Worm (Caenorhabditis elegans) whole organism, L1 larva: ENCODE results near the gene tra-3.

Experiments used
- C04F5.9 ChIP-seq: sonication (generic microtip); optimal IDR thresholded peaks from 2 replicates; lab custom pipeline; 2016; ENCODE audit warnings: missing genetic modification characterization, missing compliant biosample characterization
- C34B4.2 ChIP-seq: sonication (generic microtip); optimal IDR thresholded peaks from 2 replicates; lab custom pipeline; 2017; ENCODE audit warnings: mild to moderate bottlenecking, missing genetic modification characterization, missing compliant biosample characterization
- Y116A8C.19 ChIP-seq: sonication (generic microtip); optimal IDR thresholded peaks from 2 replicates; lab custom pipeline; 2016; ENCODE audit warnings: missing compliant biosample characterization, missing genetic modification characterization, borderline replicate concordance
- aha-1 ChIP-seq: fragments of 150-350 bp; optimal IDR thresholded peaks from 2 replicates; lab custom pipeline; 2014; ENCODE audit warnings: missing biosample characterization, missing genetic modification characterization
- alr-1 ChIP-seq: fragments of 200-800 bp; sonication (Bioruptor generic); optimal IDR thresholded peaks from 2 replicates; lab custom pipeline; 2018; ENCODE audit warnings: borderline replicate concordance, mild to moderate bottlenecking, missing genetic modification characterization, missing compliant biosample characterization
- ama-1 ChIP-seq: fragments of 150-350 bp; optimal IDR thresholded peaks from 2 replicates; lab custom pipeline; 2014
- blmp-1 ChIP-seq: fragments of 150-350 bp; optimal IDR thresholded peaks from 2 replicates; lab custom pipeline; 2014; ENCODE audit warnings: missing biosample characterization, missing genetic modification characterization
- ceh-82 ChIP-seq, 3 experiments: fragments of 150-350 bp in 1 of 3; sonication (generic microtip) in 2 of 3; optimal IDR thresholded peaks; 2 replicates each; lab custom pipeline; 2014 to 2017; ENCODE audit warnings: missing biosample characterization in 3 of 3, missing genetic modification characterization in 3 of 3
- ceh-88 ChIP-seq: fragments of 200-800 bp; sonication (Bioruptor generic); IDR thresholded peaks from 2 replicates; pipeline ENCODE4 v1.3.6; 2022; ENCODE audit warnings: missing genetic modification characterization, missing compliant biosample characterization
- ceh-90 ChIP-seq: sonication (generic microtip); optimal IDR thresholded peaks from 2 replicates; lab custom pipeline; 2016; ENCODE audit warnings: missing genetic modification characterization, missing compliant biosample characterization
- dpl-1 ChIP-seq, 3 experiments: fragments of 150-350 bp in 2 of 3; sonication (generic microtip) in 1 of 3; optimal IDR thresholded peaks; 2 replicates each; lab custom pipeline; 2014 to 2017; ENCODE audit warnings: missing biosample characterization in 3 of 3, missing genetic modification characterization in 3 of 3, missing genetic modification reagents in 3 of 3
- dsc-1 ChIP-seq: sonication (generic microtip); optimal IDR thresholded peaks from 2 replicates; lab custom pipeline; 2016; ENCODE audit warnings: mild to moderate bottlenecking, missing genetic modification characterization, missing compliant biosample characterization
- efl-1 ChIP-seq, 4 experiments: fragments of 150-350 bp; optimal IDR thresholded peaks in 3 of 4; peaks in 1 of 4; 1 replicate in 1 of 4; 2 replicates in 3 of 4; lab custom pipeline; 2014; ENCODE audit warnings: missing biosample characterization in 2 of 4, missing genetic modification characterization in 2 of 4, missing genetic modification reagents in 2 of 4
- efl-3 ChIP-seq: fragments of 200-800 bp; sonication (Bioruptor generic); optimal IDR thresholded peaks from 2 replicates; lab custom pipeline; 2018; ENCODE audit warnings: mild to moderate bottlenecking, missing genetic modification characterization, missing compliant biosample characterization
- egl-13 ChIP-seq: sonication (generic microtip); optimal IDR thresholded peaks from 2 replicates; lab custom pipeline; 2016; ENCODE audit warnings: missing genotype, missing genetic modification reagents, missing genetic modification characterization, missing compliant biosample characterization
- egl-27 ChIP-seq, 2 experiments: fragments of 150-350 bp in 1 of 2; sonication (generic microtip); optimal IDR thresholded peaks; 3 replicates each; lab custom pipeline; 2017 to 2018; ENCODE audit warnings: missing biosample characterization in 2 of 2, missing genetic modification characterization in 2 of 2, missing genetic modification reagents in 2 of 2
- fkh-10 ChIP-seq: sonication (generic microtip); optimal IDR thresholded peaks from 2 replicates; lab custom pipeline; 2017; ENCODE audit warnings: missing biosample characterization, missing genetic modification reagents, missing genetic modification characterization
- fkh-4 ChIP-seq: sonication (generic microtip); optimal IDR thresholded peaks from 2 replicates; lab custom pipeline; 2016; ENCODE audit warnings: missing compliant biosample characterization, missing genetic modification characterization, borderline replicate concordance
- fkh-8 ChIP-seq: sonication (generic microtip); optimal IDR thresholded peaks from 2 replicates; lab custom pipeline; 2016; ENCODE audit warnings: mild to moderate bottlenecking, missing genetic modification characterization, missing compliant biosample characterization
- grh-1 ChIP-seq: fragments of 200-800 bp; sonication (Bioruptor generic); IDR thresholded peaks from 2 replicates; pipeline ENCODE4 v1.3.6; 2022; ENCODE audit warnings: missing genetic modification reagents, missing genetic modification characterization, missing compliant biosample characterization
- hlh-4 ChIP-seq: sonication (generic microtip); optimal IDR thresholded peaks from 2 replicates; lab custom pipeline; 2016; ENCODE audit warnings: mild to moderate bottlenecking, missing genetic modification characterization, missing compliant biosample characterization
- isw-1 ChIP-seq: fragments of 200-800 bp; sonication (Bioruptor generic); IDR thresholded peaks from 2 replicates; pipeline ENCODE4 v1.3.6; 2022; ENCODE audit warnings: missing genetic modification characterization, missing compliant biosample characterization
- jun-1 ChIP-seq: fragments of 150-350 bp; optimal IDR thresholded peaks from 2 replicates; lab custom pipeline; 2014; ENCODE audit warnings: missing biosample characterization, missing genetic modification reagents, missing genetic modification characterization
- lin-35 ChIP-seq, 2 experiments: fragments of 150-350 bp; optimal IDR thresholded peaks; 2 replicates each; lab custom pipeline; 2014; ENCODE audit warnings: missing biosample characterization in 2 of 2, missing genetic modification characterization in 2 of 2, missing genetic modification reagents in 2 of 2
- lsy-2 ChIP-seq, 2 experiments: fragments of 150-350 bp; optimal IDR thresholded peaks; 2 replicates each; lab custom pipeline; 2014; ENCODE audit warnings: missing biosample characterization in 2 of 2, missing genetic modification characterization in 2 of 2
- mep-1 ChIP-seq: fragments of 150-350 bp; optimal IDR thresholded peaks from 2 replicates; lab custom pipeline; 2014; ENCODE audit warnings: missing biosample characterization, missing genetic modification characterization
- nhr-11 ChIP-seq: fragments of 150-350 bp; optimal IDR thresholded peaks from 2 replicates; lab custom pipeline; 2014; ENCODE audit warnings: missing biosample characterization, missing genetic modification characterization
- nhr-19 ChIP-seq: fragments of 200-800 bp; sonication (Bioruptor generic); conservative IDR thresholded peaks from 2 replicates; pipeline ENCODE4 v1.3.6; 2022; ENCODE audit warnings: missing genetic modification characterization, missing compliant biosample characterization
- nhr-20 ChIP-seq: sonication (generic microtip); optimal IDR thresholded peaks from 2 replicates; lab custom pipeline; 2016; ENCODE audit warnings: mild to moderate bottlenecking, missing genetic modification characterization, missing compliant biosample characterization
- nhr-237 ChIP-seq: fragments of 150-350 bp; optimal IDR thresholded peaks from 2 replicates; lab custom pipeline; 2014; ENCODE audit warnings: missing biosample characterization, missing genetic modification characterization
- nhr-71 ChIP-seq: sonication (generic microtip); optimal IDR thresholded peaks from 2 replicates; lab custom pipeline; 2016; ENCODE audit warnings: mild to moderate bottlenecking, missing genetic modification characterization, moderate library complexity, missing compliant biosample characterization
- nhr-90 ChIP-seq: sonication (generic microtip); optimal IDR thresholded peaks from 2 replicates; lab custom pipeline; 2016; ENCODE audit warnings: mild to moderate bottlenecking, missing genetic modification characterization, missing compliant biosample characterization; ENCODE audit not compliant: poor library complexity
- pag-3 ChIP-seq: sonication (generic microtip); optimal IDR thresholded peaks from 2 replicates; lab custom pipeline; 2017; ENCODE audit warnings: missing genetic modification characterization, mild to moderate bottlenecking, missing compliant biosample characterization, antibody characterized with exemption, borderline replicate concordance; ENCODE audit not compliant: insufficient read depth
- pax-3 ChIP-seq: fragments of 200-800 bp; sonication (Bioruptor generic); optimal IDR thresholded peaks from 2 replicates; lab custom pipeline; 2018; ENCODE audit warnings: mild to moderate bottlenecking, missing genetic modification characterization, moderate library complexity, missing compliant biosample characterization
- snpc-4 ChIP-seq: fragments of 150-350 bp; optimal IDR thresholded peaks from 2 replicates; lab custom pipeline; 2014; ENCODE audit warnings: missing biosample characterization, missing genetic modification characterization
- sox-4 ChIP-seq: sonication (generic microtip); optimal IDR thresholded peaks from 2 replicates; lab custom pipeline; 2016; ENCODE audit warnings: missing genetic modification characterization, missing compliant biosample characterization
- swsn-7 ChIP-seq: sonication (generic microtip); optimal IDR thresholded peaks from 2 replicates; lab custom pipeline; 2016; ENCODE audit warnings: missing genetic modification characterization, missing compliant biosample characterization
- tlp-1 ChIP-seq: fragments of 150-350 bp; optimal IDR thresholded peaks from 2 replicates; lab custom pipeline; 2014; ENCODE audit warnings: missing biosample characterization, missing genetic modification characterization
- unc-130 ChIP-seq: fragments of 150-350 bp; optimal IDR thresholded peaks from 2 replicates; lab custom pipeline; 2017; ENCODE audit warnings: missing biosample characterization, missing genetic modification characterization, inconsistent platforms
- unc-62 ChIP-seq: fragments of 150-350 bp; optimal IDR thresholded peaks from 2 replicates; lab custom pipeline; 2014; ENCODE audit warnings: missing biosample characterization, missing genetic modification reagents, missing genetic modification characterization
- zag-1 ChIP-seq: fragments of 150-350 bp; optimal IDR thresholded peaks from 2 replicates; lab custom pipeline; 2014; ENCODE audit warnings: missing biosample characterization, missing genetic modification characterization
- zip-4 ChIP-seq: fragments of 200-800 bp; sonication (Bioruptor generic); optimal IDR thresholded peaks from 2 replicates; lab custom pipeline; 2018; ENCODE audit warnings: mild to moderate bottlenecking, missing genetic modification characterization, moderate library complexity, missing compliant biosample characterization
- ztf-4 ChIP-seq: fragments of 150-350 bp; optimal IDR thresholded peaks from 2 replicates; lab custom pipeline; 2014; ENCODE audit warnings: missing biosample characterization, missing genetic modification characterization

Gene tra-3

ce11 chrIV:14445191-14445795 lies 1.3 kb upstream of the tra-3 start (continued):
- no peak for TF ChIP-seq mep-1 (tag; lab: Kevin White, UChicago)
- no peak for TF ChIP-seq ceh-88 (GFP tag; lab: Robert Waterston, UW)
- no peak for TF ChIP-seq fkh-8 (tag; lab: Kevin White, UChicago)
- TF ChIP-seq fkh-4 (tag; lab: Kevin White, UChicago), result no peak
- TF ChIP-seq unc-62 (GFP tag; lab: Kevin White, UChicago), result no peak
- no peak for TF ChIP-seq unc-130
- TF ChIP-seq ztf-4 (tag; lab: Kevin White, UChicago), result no peak
- TF ChIP-seq egl-13 (tag; lab: Kevin White, UChicago), result no peak
- peak; percentile 57 for TF ChIP-seq nhr-20 (tag; lab: Kevin White, UChicago)
- TF ChIP-seq efl-3 (GFP tag; lab: Kevin White, UChicago), result no peak
- TF ChIP-seq lin-35 (GFP tag; optimal IDR thresholded peaks at IDR 0.05; lab: Kevin White, UChicago), result peak in 1 of 2 experiments; percentile 59
- TF ChIP-seq tlp-1, result no peak
- no peak for TF ChIP-seq C34B4.2 (tag; lab: Kevin White, UChicago)
- peak; percentile 8 to 23 for TF ChIP-seq lsy-2 (tag; optimal IDR thresholded peaks at IDR 0.05; lab: Kevin White, UChicago)
- no peak for TF ChIP-seq ama-1 (lab: Kevin White, UChicago)
- TF ChIP-seq grh-1 (GFP tag; lab: Robert Waterston, UW), result no peak
- TF ChIP-seq dsc-1 (tag; lab: Kevin White, UChicago), result no peak
- TF ChIP-seq snpc-4, result peak; percentile 93
- no peak for TF ChIP-seq isw-1 (GFP tag; lab: Robert Waterston, UW)
- TF ChIP-seq blmp-1 (tag; lab: Kevin White, UChicago), result peak; percentile 69
- no peak for TF ChIP-seq Y116A8C.19 (tag; lab: Kevin White, UChicago)
- no peak for TF ChIP-seq egl-27 (tag; optimal IDR thresholded peaks at IDR 0.05; lab: Kevin White, UChicago)
- no peak for TF ChIP-seq nhr-237 (tag; lab: Kevin White, UChicago)
- no peak for TF ChIP-seq pax-3
- TF ChIP-seq zip-4 (GFP tag; lab: Kevin White, UChicago), result no peak
- peak in 1 of 3 experiments; percentile 3 for TF ChIP-seq dpl-1 (GFP tag; optimal IDR thresholded peaks at IDR 0.05; lab: Kevin White, UChicago)
- peak; percentile 22 to 42 for TF ChIP-seq efl-1 (optimal IDR thresholded peaks at IDR 0.05; lab: Kevin White, UChicago)
- peak; percentile 11 to 88 for TF ChIP-seq efl-1 (GFP tag; optimal IDR thresholded peaks at IDR 0.05 in 1 of 2; lab: Kevin White, UChicago)
- peak; percentile 31; the same call in 1 of the 2 replicates for TF ChIP-seq nhr-19
- no peak for TF ChIP-seq hlh-4 (tag; lab: Kevin White, UChicago)
- no peak for TF ChIP-seq alr-1 (tag; lab: Kevin White, UChicago)
- no peak for TF ChIP-seq nhr-11
- TF ChIP-seq aha-1 (tag; lab: Kevin White, UChicago), result no peak
- TF ChIP-seq fkh-10 (GFP tag; lab: Kevin White, UChicago), result no peak
- no peak for TF ChIP-seq pag-3 (tag; lab: Kevin White, UChicago)
- TF ChIP-seq zag-1 (tag; lab: Kevin White, UChicago), result no peak
- no peak for TF ChIP-seq jun-1
- TF ChIP-seq C04F5.9 (tag; lab: Kevin White, UChicago), result no peak
- no peak for TF ChIP-seq ceh-82 (tag; optimal IDR thresholded peaks at IDR 0.05; lab: Kevin White, UChicago)

ce11 chrIV:14437391-14437790 lies 6.6 kb downstream of the tra-3 start:
- TF ChIP-seq grh-1 (GFP tag; lab: Robert Waterston, UW), result no peak
- TF ChIP-seq ceh-82 (tag; optimal IDR thresholded peaks at IDR 0.05; lab: Kevin White, UChicago), result no peak
- TF ChIP-seq fkh-10 (GFP tag; lab: Kevin White, UChicago), result no peak
- no peak for TF ChIP-seq sox-4
- no peak for TF ChIP-seq nhr-19
- no peak for TF ChIP-seq ceh-90 (tag; lab: Kevin White, UChicago)
- TF ChIP-seq nhr-20 (tag; lab: Kevin White, UChicago), result no peak
- no peak for TF ChIP-seq swsn-7
- TF ChIP-seq nhr-71 (tag; lab: Kevin White, UChicago), result no peak
- TF ChIP-seq nhr-90, result no peak
